Worm (Caenorhabditis elegans): ENCODE measurements around the gene dnj-13.

- TF ChIP-seq dao-5 (tag; optimal IDR thresholded peaks at IDR 0.05) = no peak
- TF ChIP-seq W03F9.2 (tag; optimal IDR thresholded peaks at IDR 0.05) = no peak
- no peak for TF ChIP-seq him-1 (tag; optimal IDR thresholded peaks at IDR 0.05)
Observed at ce11 chrII:11542958-11543357, 2.5 kb upstream of the dnj-13 start.

Measured in whole organism, L4/young adult.